Fruit fly (Drosophila melanogaster) whole organism, wandering third instar larva: ENCODE data around the gene Archease.

Experiments used
- Abd-B ChIP-seq: fragments of >200 bp; optimal IDR thresholded peaks from 2 replicates; lab custom pipeline; 2017; ENCODE audit warnings: missing biosample characterization, missing genetic modification characterization
- CG32264 ChIP-seq: fragments of 200-800 bp; sonication (Bioruptor generic); optimal IDR thresholded peaks from 2 replicates; lab custom pipeline; 2016; ENCODE audit warnings: missing biosample characterization, missing genetic modification characterization
- CG9705 ChIP-seq: fragments of 200-800 bp; sonication (Bioruptor generic); optimal IDR thresholded peaks from 2 replicates; lab custom pipeline; 2018; ENCODE audit warnings: missing biosample characterization, mild to moderate bottlenecking, missing genetic modification characterization
- CrebA ChIP-seq: fragments of 200-800 bp; sonication (Bioruptor generic); optimal IDR thresholded peaks from 2 replicates; lab custom pipeline; 2016; ENCODE audit warnings: missing biosample characterization, mild to moderate bottlenecking, missing genetic modification characterization, borderline replicate concordance
- Dfd ChIP-seq: fragments of >200 bp; optimal IDR thresholded peaks from 2 replicates; lab custom pipeline; 2017; ENCODE audit warnings: missing biosample characterization, missing genetic modification characterization
- Dif ChIP-seq: fragments of 200-275, 200-300 bp; sonication (Bioruptor generic); optimal IDR thresholded peaks from 2 replicates; lab custom pipeline; 2018; ENCODE audit warnings: missing biosample characterization, missing genetic modification characterization; ENCODE audit not compliant: partially characterized antibody
- GATAd ChIP-seq: sonication (Bioruptor generic); optimal IDR thresholded peaks from 2 replicates; lab custom pipeline; 2016; ENCODE audit warnings: missing biosample characterization, missing genetic modification characterization
- HLH106 ChIP-seq: fragments of 200-800 bp; optimal IDR thresholded peaks from 3 replicates; lab custom pipeline; 2019; ENCODE audit warnings: missing biosample characterization, mild to moderate bottlenecking, missing genetic modification characterization, moderate library complexity
- Hnf4 ChIP-seq: fragments of 200-800 bp; sonication (Bioruptor generic); optimal IDR thresholded peaks from 2 replicates; lab custom pipeline; 2016; ENCODE audit warnings: missing biosample characterization, mild to moderate bottlenecking, missing genetic modification characterization
- Hr78 ChIP-seq: fragments of >200 bp; optimal IDR thresholded peaks from 2 replicates; lab custom pipeline; 2017; ENCODE audit warnings: missing biosample characterization, missing genetic modification characterization
- Hr83 ChIP-seq: fragments of 200-300 bp; sonication (Bioruptor generic); optimal IDR thresholded peaks from 2 replicates; lab custom pipeline; 2016; ENCODE audit warnings: missing biosample characterization, mild to moderate bottlenecking, missing genetic modification characterization, moderate library complexity; ENCODE audit not compliant: poor library complexity, severe bottlenecking
- Jra ChIP-seq: sonication (Bioruptor generic); optimal IDR thresholded peaks from 2 replicates; lab custom pipeline; 2016; ENCODE audit warnings: missing biosample characterization, missing genetic modification characterization
- Mio ChIP-seq: sonication (Bioruptor generic); optimal IDR thresholded peaks from 2 replicates; lab custom pipeline; 2016; ENCODE audit warnings: missing biosample characterization, missing genetic modification characterization
- Myc ChIP-seq: fragments of >200 bp; optimal IDR thresholded peaks from 2 replicates; lab custom pipeline; 2017
- N ChIP-seq: fragments of >200 bp; optimal IDR thresholded peaks from 2 replicates; lab custom pipeline; 2018; ENCODE audit warnings: missing biosample characterization, missing external identifiers, missing genetic modification characterization
- OdsH ChIP-seq: fragments of 200-800 bp; sonication (Bioruptor generic); optimal IDR thresholded peaks from 2 replicates; lab custom pipeline; 2016; ENCODE audit warnings: missing biosample characterization, mild to moderate bottlenecking, missing genetic modification characterization
- Rel ChIP-seq, 2 experiments: fragments of 200-800 bp; sonication (Bioruptor generic) in 1 of 2; optimal IDR thresholded peaks; 2 replicates in 1 of 2; 3 replicates in 1 of 2; lab custom pipeline; 2016 to 2019; ENCODE audit warnings: mild to moderate bottlenecking in 2 of 2, missing biosample characterization in 2 of 2, missing genetic modification characterization in 2 of 2, moderate library complexity in 1 of 2
- Sp1 ChIP-seq: fragments of 200-800 bp; sonication (Bioruptor generic); optimal IDR thresholded peaks from 3 replicates; lab custom pipeline; 2019; ENCODE audit warnings: missing biosample characterization, mild to moderate bottlenecking, missing genetic modification characterization, moderate library complexity
- Vsx2 ChIP-seq: fragments of 200-300, 225-300 bp; sonication (Bioruptor generic); optimal IDR thresholded peaks from 2 replicates; lab custom pipeline; 2018; ENCODE audit warnings: missing biosample characterization, missing genetic modification characterization; ENCODE audit not compliant: partially characterized antibody
- br ChIP-seq: fragments of 200-800 bp; sonication (Bioruptor generic); optimal IDR thresholded peaks from 2 replicates; lab custom pipeline; 2016; ENCODE audit warnings: missing biosample characterization, missing genetic modification characterization
- brk ChIP-seq: fragments of 200-800 bp; sonication (Bioruptor generic); optimal IDR thresholded peaks from 2 replicates; lab custom pipeline; 2016; ENCODE audit warnings: missing biosample characterization, mild to moderate bottlenecking, missing genetic modification characterization
- dl ChIP-seq, 2 experiments: fragments of 175-275, 200-275 bp in 1 of 2; fragments of 200-275 bp in 1 of 2; sonication (Bioruptor generic); optimal IDR thresholded peaks; lab custom pipeline; 2018; ENCODE audit warnings: mild to moderate bottlenecking in 2 of 2, missing biosample characterization in 2 of 2, missing genetic modification characterization in 2 of 2, moderate library complexity in 2 of 2; ENCODE audit not compliant: partially characterized antibody in 2 of 2, insufficient read depth in 1 of 2
- dmrt93B ChIP-seq: fragments of 200-800 bp; sonication (Bioruptor generic); optimal IDR thresholded peaks from 2 replicates; lab custom pipeline; 2018; ENCODE audit warnings: missing biosample characterization, mild to moderate bottlenecking, missing genetic modification characterization
- dsf ChIP-seq: sonication (Bioruptor generic); optimal IDR thresholded peaks from 2 replicates; lab custom pipeline; 2016; ENCODE audit warnings: missing biosample characterization, missing genetic modification characterization, borderline replicate concordance
- ey ChIP-seq: fragments of 200-800 bp; sonication (Bioruptor generic); optimal IDR thresholded peaks from 2 replicates; lab custom pipeline; 2016; ENCODE audit warnings: missing biosample characterization, missing genetic modification characterization
- foxo ChIP-seq, 2 experiments: fragments of 200-800 bp; sonication (Bioruptor generic); optimal IDR thresholded peaks; 2 replicates in 1 of 2; 3 replicates in 1 of 2; lab custom pipeline; 2016 to 2017; ENCODE audit warnings: missing biosample characterization in 2 of 2, missing genetic modification characterization in 2 of 2
- fru ChIP-seq: fragments of 200-800 bp; sonication (Bioruptor generic); optimal IDR thresholded peaks from 3 replicates; lab custom pipeline; 2016; ENCODE audit warnings: missing biosample characterization, mild to moderate bottlenecking, missing genetic modification characterization
- h ChIP-seq: fragments of 200-800 bp; sonication (Bioruptor generic); optimal IDR thresholded peaks from 3 replicates; lab custom pipeline; 2016; ENCODE audit warnings: missing biosample characterization, mild to moderate bottlenecking, missing genetic modification characterization
- jim ChIP-seq: fragments of 175-275, 200-325 bp; sonication (Bioruptor generic); optimal IDR thresholded peaks from 2 replicates; lab custom pipeline; 2016; ENCODE audit warnings: missing biosample characterization, mild to moderate bottlenecking, missing genetic modification characterization
- lola ChIP-seq: fragments of >200 bp; optimal IDR thresholded peaks from 2 replicates; lab custom pipeline; 2017; ENCODE audit warnings: missing biosample characterization, missing genetic modification characterization
- pan ChIP-seq: fragments of >200 bp; optimal IDR thresholded peaks from 2 replicates; lab custom pipeline; 2017
- psq ChIP-seq: fragments of 200-800 bp; sonication (Bioruptor generic); optimal IDR thresholded peaks from 3 replicates; lab custom pipeline; 2017; ENCODE audit warnings: missing biosample characterization, mild to moderate bottlenecking, missing genetic modification characterization, moderate library complexity
- rgr ChIP-seq: fragments of 200-800 bp; sonication (Bioruptor generic); optimal IDR thresholded peaks from 3 replicates; lab custom pipeline; 2016; ENCODE audit warnings: missing biosample characterization, mild to moderate bottlenecking, missing genetic modification characterization
- sage ChIP-seq: fragments of 200-800 bp; sonication (Bioruptor generic); optimal IDR thresholded peaks from 2 replicates; lab custom pipeline; 2016; ENCODE audit warnings: missing biosample characterization, mild to moderate bottlenecking, missing genetic modification characterization
- sv ChIP-seq: fragments of 200-800 bp; sonication (Bioruptor generic); optimal IDR thresholded peaks from 3 replicates; lab custom pipeline; 2016; ENCODE audit warnings: missing biosample characterization, missing genetic modification characterization
- tai ChIP-seq: sonication (Bioruptor generic); optimal IDR thresholded peaks from 2 replicates; lab custom pipeline; 2016; ENCODE audit warnings: missing biosample characterization, missing genetic modification characterization
- usp ChIP-seq: fragments of >200 bp; optimal IDR thresholded peaks from 2 replicates; lab custom pipeline; 2017; ENCODE audit warnings: missing biosample characterization, missing genetic modification characterization
- woc ChIP-seq: sonication (Bioruptor generic); optimal IDR thresholded peaks from 2 replicates; lab custom pipeline; 2016; ENCODE audit warnings: missing biosample characterization, mild to moderate bottlenecking, missing genetic modification characterization

Archease gene

DNA sequence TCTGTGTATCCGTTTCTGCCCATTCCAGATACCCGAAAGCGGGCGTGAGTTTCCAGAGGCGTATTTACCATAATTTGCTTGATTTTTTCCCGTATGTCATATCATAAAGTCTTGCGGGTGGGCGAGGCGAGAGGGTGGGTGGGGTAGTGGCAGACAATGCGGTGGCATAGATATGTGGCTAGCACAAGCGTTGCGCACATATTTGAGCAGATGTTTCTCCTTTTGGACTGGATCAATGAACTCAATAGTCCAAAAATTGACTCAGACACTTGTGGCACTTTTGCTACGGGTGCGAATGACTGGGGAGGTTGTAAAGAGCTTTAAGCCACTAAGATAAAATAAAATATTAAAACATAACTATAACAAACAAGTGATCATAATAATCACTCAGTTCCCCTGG lies 27.6 kb downstream of the Archease start:
- no peak for TF ChIP-seq Hr78 (GFP tag; lab: Kevin White, UChicago)
- TF ChIP-seq dmrt93B = no peak
- TF ChIP-seq GATAd (GFP tag; lab: Kevin White, UChicago) = no peak
- TF ChIP-seq Dfd = no peak
- TF ChIP-seq HLH106 (tag; lab: Kevin White, UChicago) = no peak
- TF ChIP-seq Vsx2 (GFP tag; lab: Kevin White, UChicago) = no peak
- no peak for TF ChIP-seq pan (lab: Kevin White, UChicago)
- TF ChIP-seq ey (GFP tag; lab: Kevin White, UChicago) = no peak
- TF ChIP-seq CG32264 (GFP tag; lab: Kevin White, UChicago) = no peak

DNA sequence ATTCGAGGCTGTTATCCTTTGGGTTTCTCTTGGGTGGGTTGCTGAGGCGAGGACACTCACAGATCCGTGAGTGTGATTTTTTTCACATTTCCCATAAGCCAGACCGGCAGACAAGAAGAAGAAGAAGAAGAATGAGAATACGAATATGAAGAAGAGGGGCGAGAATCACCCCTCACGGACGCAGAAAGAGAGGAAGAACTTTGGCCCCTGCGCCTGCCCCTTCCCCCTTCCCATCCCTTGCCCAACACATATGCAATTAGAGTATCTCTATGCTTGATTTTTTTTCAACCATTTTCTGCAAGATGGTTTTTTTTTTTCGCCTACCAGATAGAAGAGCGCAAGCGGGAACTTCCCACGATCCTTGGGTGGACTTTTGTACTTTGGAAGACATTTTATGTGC lies 28.1 kb downstream of the Archease start:
- TF ChIP-seq psq (GFP tag; lab: Kevin White, UChicago) (peak; percentile 59), h (no peak)

DNA sequence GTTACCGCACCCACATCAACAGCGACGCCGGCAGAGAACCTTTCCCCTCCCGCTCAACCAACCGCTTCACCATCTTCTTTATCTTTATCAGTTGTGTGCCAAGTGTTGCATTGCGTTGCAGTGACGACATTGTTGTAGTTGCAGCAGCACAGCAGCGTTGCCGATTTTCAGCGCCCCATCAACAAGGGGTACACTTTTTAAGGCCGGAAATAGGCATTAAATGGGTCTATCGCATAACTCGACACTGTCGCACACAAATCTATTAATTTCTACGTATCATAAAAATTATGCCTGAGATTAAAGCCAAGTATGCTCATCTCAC lies 29.0 kb downstream of the Archease start:
- TF ChIP-seq h = no peak
- TF ChIP-seq rgr (GFP tag; lab: Kevin White, UChicago) = no peak
- TF ChIP-seq Dfd = no peak
- no peak for TF ChIP-seq lola (GFP tag; lab: Kevin White, UChicago)
- TF ChIP-seq Hnf4 (GFP tag; lab: Kevin White, UChicago) = no peak
- no peak for TF ChIP-seq OdsH (GFP tag; lab: Kevin White, UChicago)
- no peak for TF ChIP-seq CG32264 (GFP tag; lab: Kevin White, UChicago)
- no peak for TF ChIP-seq CG9705
- TF ChIP-seq N (GFP tag; lab: Kevin White, UChicago) = no peak
- TF ChIP-seq fru (GFP tag; lab: Kevin White, UChicago) = no peak
- no peak for TF ChIP-seq brk (GFP tag; lab: Kevin White, UChicago)
- TF ChIP-seq foxo (GFP tag; optimal IDR thresholded peaks at IDR 0.05; lab: Kevin White, UChicago) = no peak
- no peak for TF ChIP-seq dsf (GFP tag; lab: Kevin White, UChicago)
- TF ChIP-seq GATAd (GFP tag; lab: Kevin White, UChicago) = no peak

DNA sequence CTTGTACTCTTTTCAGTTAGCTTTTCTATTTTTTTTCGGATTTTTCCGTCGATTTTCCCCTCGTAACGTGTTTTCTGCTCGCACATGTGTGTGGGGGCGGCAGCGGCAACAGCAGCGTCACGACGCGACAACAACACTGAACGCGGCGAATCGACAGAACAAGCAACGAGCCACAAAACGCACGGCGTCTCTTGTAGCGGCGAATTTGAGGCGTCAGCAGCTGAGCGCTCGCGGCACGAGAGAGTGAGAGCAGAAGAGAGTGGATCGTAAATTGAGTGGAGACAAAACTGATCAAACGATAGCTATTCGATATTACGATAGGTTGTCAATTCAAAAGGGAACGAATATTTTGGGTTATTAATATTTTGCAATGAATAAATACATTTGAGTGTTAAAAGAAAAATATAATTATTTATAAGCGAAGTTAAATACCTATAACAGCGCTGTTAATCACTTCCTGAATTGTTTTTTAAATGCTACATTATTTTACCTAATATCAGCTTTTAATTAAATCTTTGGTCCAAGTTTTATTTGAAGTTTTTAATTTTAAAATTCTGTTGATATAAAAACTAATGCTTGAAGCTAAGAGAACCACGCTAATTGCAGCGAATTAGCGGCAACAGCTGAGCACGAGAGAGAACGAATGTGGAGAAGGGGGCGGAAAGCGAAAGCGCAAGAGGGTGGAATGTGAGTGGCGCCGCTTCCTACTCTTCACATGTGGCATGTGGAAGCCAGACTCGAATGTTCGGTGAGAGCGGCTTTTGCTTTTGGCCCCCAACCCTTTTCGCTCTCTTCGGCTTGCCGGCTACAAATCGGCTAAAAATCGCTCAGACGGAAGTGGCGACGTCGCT lies 29.6 kb downstream of the Archease start:
- no peak for TF ChIP-seq CG32264 (GFP tag; lab: Kevin White, UChicago)
- no peak for TF ChIP-seq Abd-B (GFP tag; lab: Kevin White, UChicago)
- peak; percentile 76 for TF ChIP-seq Vsx2 (GFP tag; lab: Kevin White, UChicago)
- TF ChIP-seq lola (GFP tag; lab: Kevin White, UChicago) = no peak
- TF ChIP-seq ey (GFP tag; lab: Kevin White, UChicago) = peak; percentile 29
- no peak for TF ChIP-seq pan (lab: Kevin White, UChicago)
- peak; percentile 5 for TF ChIP-seq dsf (GFP tag; lab: Kevin White, UChicago)
- TF ChIP-seq dmrt93B = peak; percentile 2
- TF ChIP-seq sage (GFP tag; lab: Kevin White, UChicago) = peak; percentile 64
- TF ChIP-seq Dfd = no peak
- peak; percentile 77 for TF ChIP-seq tai (GFP tag; lab: Kevin White, UChicago)
- TF ChIP-seq h = peak; percentile 33
- no peak for TF ChIP-seq Myc (lab: Kevin White, UChicago)
- TF ChIP-seq CG9705 = peak; percentile 3
- no peak for TF ChIP-seq Mio (GFP tag; lab: Kevin White, UChicago)
- peak; percentile 44 for TF ChIP-seq psq (GFP tag; lab: Kevin White, UChicago)
- TF ChIP-seq Dif (GFP tag; lab: Kevin White, UChicago) = peak; percentile 88
- peak; percentile 68 for TF ChIP-seq woc (GFP tag; lab: Kevin White, UChicago)
- no peak for TF ChIP-seq jim (GFP tag; lab: Kevin White, UChicago)
- peak; percentile 71 to 75 for TF ChIP-seq dl (GFP tag; optimal IDR thresholded peaks at IDR 0.05; lab: Kevin White, UChicago; ENCODE audit: insufficient read depth in 1 of 2, partially characterized antibody in 2 of 2)
- no peak for TF ChIP-seq N (GFP tag; lab: Kevin White, UChicago)
- no peak for TF ChIP-seq Jra (GFP tag; lab: Kevin White, UChicago)
- TF ChIP-seq GATAd (GFP tag; lab: Kevin White, UChicago) = no peak
- peak; percentile 22 for TF ChIP-seq Hnf4 (GFP tag; lab: Kevin White, UChicago)
- TF ChIP-seq Sp1 (GFP tag; lab: Kevin White, UChicago) = peak; percentile 51
- TF ChIP-seq brk (GFP tag; lab: Kevin White, UChicago) = peak; percentile 64
- TF ChIP-seq fru (GFP tag; lab: Kevin White, UChicago) = peak; percentile 61
- TF ChIP-seq rgr (GFP tag; lab: Kevin White, UChicago) = peak; percentile 59
- no peak for TF ChIP-seq Hr78 (GFP tag; lab: Kevin White, UChicago)
- peak; percentile 54 for TF ChIP-seq CrebA (GFP tag; lab: Kevin White, UChicago)
- peak; percentile 65 for TF ChIP-seq Hr83 (GFP tag; lab: Kevin White, UChicago)
- peak; percentile 56 for TF ChIP-seq Rel (GFP tag; optimal IDR thresholded peaks at IDR 0.05; lab: Kevin White, UChicago)
- TF ChIP-seq Rel (tag; optimal IDR thresholded peaks at IDR 0.05; lab: Kevin White, UChicago) = peak; percentile 44
- peak; percentile 36 to 54 for TF ChIP-seq foxo (GFP tag; optimal IDR thresholded peaks at IDR 0.05; lab: Kevin White, UChicago)
- peak; percentile 1 for TF ChIP-seq OdsH (GFP tag; lab: Kevin White, UChicago)
- TF ChIP-seq usp (GFP tag; lab: Kevin White, UChicago) = no peak
- peak; percentile 61 for TF ChIP-seq HLH106 (tag; lab: Kevin White, UChicago)
- peak; percentile 20 for TF ChIP-seq br
- peak; percentile 28 for TF ChIP-seq sv (GFP tag; lab: Kevin White, UChicago)
- TF ChIP-seq, all 38 proteins: peak for 25
